Fruit fly (Drosophila melanogaster) whole organism, embryonic: ENCODE data around the gene Cdk5alpha.

Source experiments
- Atf6 ChIP-seq: fragments of 200-800 bp; sonication (Bioruptor generic); IDR thresholded peaks from 2 replicates; pipeline ENCODE4 v1.3.6; 2022; ENCODE audit warnings: missing biosample characterization, missing genetic modification characterization
- Awh ChIP-seq: fragments of 200-800 bp; sonication (Bioruptor generic); IDR thresholded peaks from 2 replicates; pipeline ENCODE4, ENCODE4 v1.3.6; 2022; ENCODE audit warnings: missing biosample characterization, missing genetic modification characterization
- Blimp-1 ChIP-seq: fragments of 200-800 bp; sonication (Bioruptor generic); optimal IDR thresholded peaks from 3 replicates; lab custom pipeline; 2018; ENCODE audit warnings: missing biosample characterization, missing genetic modification characterization, mild to moderate bottlenecking, moderate library complexity, missing genetic modification reagents
- BtbVII ChIP-seq: fragments of 200-800 bp; sonication (Bioruptor generic); optimal IDR thresholded peaks from 3 replicates; lab custom pipeline; 2017; ENCODE audit warnings: missing biosample characterization, mild to moderate bottlenecking, missing genetic modification characterization
- CG10209 ChIP-seq: fragments of 200-800 bp; sonication (Bioruptor generic); optimal IDR thresholded peaks from 3 replicates; lab custom pipeline; 2017; ENCODE audit warnings: missing biosample characterization, mild to moderate bottlenecking, missing genetic modification characterization, missing genetic modification reagents
- CG10462 ChIP-seq: fragments of 200-800 bp; sonication (Bioruptor generic); optimal IDR thresholded peaks from 2 replicates; lab custom pipeline; 2016; ENCODE audit warnings: missing biosample characterization, missing genetic modification characterization
- CG11723 ChIP-seq: fragments of 200-800 bp; sonication (Bioruptor generic); optimal IDR thresholded peaks from 2 replicates; lab custom pipeline; 2017; ENCODE audit warnings: missing biosample characterization, mild to moderate bottlenecking, missing genetic modification characterization
- CG14860 ChIP-seq: fragments of 200-800 bp; sonication (Bioruptor generic); IDR thresholded peaks from 3 replicates; pipeline ENCODE4 v1.3.6; 2022; ENCODE audit warnings: missing biosample characterization, missing genetic modification characterization; ENCODE audit not compliant: partially characterized antibody
- CG17186 ChIP-seq: fragments of 200-800 bp; sonication (Bioruptor generic); optimal IDR thresholded peaks from 3 replicates; lab custom pipeline; 2017; ENCODE audit warnings: missing biosample characterization, missing genetic modification reagents, missing genetic modification characterization
- CG17802 ChIP-seq: fragments of 200-800 bp; sonication (Bioruptor generic); optimal IDR thresholded peaks from 2 replicates; lab custom pipeline; 2018; ENCODE audit warnings: missing biosample characterization, mild to moderate bottlenecking, missing genetic modification characterization, moderate library complexity
- CG18476 ChIP-seq: fragments of 200-800 bp; sonication (Bioruptor generic); optimal IDR thresholded peaks from 2 replicates; lab custom pipeline; 2016; ENCODE audit warnings: missing biosample characterization, mild to moderate bottlenecking, missing genetic modification characterization
- CG2116 ChIP-seq: fragments of 200-800 bp; sonication (Bioruptor generic); optimal IDR thresholded peaks from 3 replicates; lab custom pipeline; 2018; ENCODE audit warnings: missing biosample characterization, mild to moderate bottlenecking, missing genetic modification characterization
- CG2120 ChIP-seq: fragments of 200-800 bp; sonication (Bioruptor generic); optimal IDR thresholded peaks from 3 replicates; lab custom pipeline; 2016; ENCODE audit warnings: missing biosample characterization, missing genetic modification characterization
- CG2129 ChIP-seq: fragments of 200-800 bp; sonication (Bioruptor generic); IDR thresholded peaks from 2 replicates; pipeline ENCODE4 v1.3.6; 2022; ENCODE audit warnings: missing biosample characterization, missing genetic modification characterization; ENCODE audit not compliant: partially characterized antibody
- CG34422 ChIP-seq: fragments of 200-800 bp; sonication (Bioruptor generic); IDR thresholded peaks from 3 replicates; pipeline ENCODE4 v1.3.6; 2022; ENCODE audit warnings: missing biosample characterization, missing genetic modification characterization
- CG4617 ChIP-seq: fragments of 200-800 bp; sonication (Bioruptor generic); optimal IDR thresholded peaks from 3 replicates; lab custom pipeline; 2016; ENCODE audit warnings: missing biosample characterization, missing genetic modification characterization, borderline replicate concordance
- CG7745 ChIP-seq: fragments of 200-800 bp; sonication (Bioruptor generic); optimal IDR thresholded peaks from 2 replicates; lab custom pipeline; 2018; ENCODE audit warnings: missing biosample characterization, mild to moderate bottlenecking, missing genetic modification characterization, moderate library complexity
- CG7928 ChIP-seq: fragments of 200-800 bp; sonication (Bioruptor generic); optimal IDR thresholded peaks from 2 replicates; lab custom pipeline; 2017; ENCODE audit warnings: missing biosample characterization, mild to moderate bottlenecking, missing genetic modification characterization
- CG7963 ChIP-seq: fragments of 200-800 bp; sonication (Bioruptor generic); IDR thresholded peaks from 3 replicates; pipeline ENCODE4 v1.3.6; 2022; ENCODE audit warnings: missing biosample characterization, missing genetic modification characterization; ENCODE audit not compliant: partially characterized antibody
- CG8281 ChIP-seq: fragments of 200-800 bp; sonication (Bioruptor generic); optimal IDR thresholded peaks from 2 replicates; lab custom pipeline; 2018; ENCODE audit warnings: missing biosample characterization, mild to moderate bottlenecking, missing genetic modification characterization, moderate library complexity
- Chrac-16 ChIP-seq: fragments of 200-800 bp; sonication (Bioruptor generic); optimal IDR thresholded peaks from 3 replicates; lab custom pipeline; 2016; ENCODE audit warnings: missing biosample characterization, missing genetic modification characterization
- CoRest ChIP-seq: fragments of 200-800 bp; sonication (Bioruptor generic); optimal IDR thresholded peaks from 3 replicates; lab custom pipeline; 2018; ENCODE audit warnings: missing biosample characterization, mild to moderate bottlenecking, missing genetic modification characterization, moderate library complexity
- D19A ChIP-seq: fragments of 200-800 bp; optimal IDR thresholded peaks from 3 replicates; lab custom pipeline; 2019; ENCODE audit warnings: missing biosample characterization, mild to moderate bottlenecking, missing genetic modification characterization, moderate library complexity
- Dad ChIP-seq: fragments of 200-800 bp; sonication (Bioruptor generic); optimal IDR thresholded peaks from 3 replicates; lab custom pipeline; 2016; ENCODE audit warnings: missing biosample characterization, missing genetic modification characterization
- Dek ChIP-seq: fragments of 200-800 bp; sonication (Bioruptor generic); optimal IDR thresholded peaks from 3 replicates; lab custom pipeline; 2019; ENCODE audit warnings: missing biosample characterization, mild to moderate bottlenecking, missing genetic modification characterization, moderate library complexity
- Dp ChIP-seq: fragments of 200-800 bp; sonication (Bioruptor generic); optimal IDR thresholded peaks from 2 replicates; lab custom pipeline; 2018; ENCODE audit warnings: missing biosample characterization, mild to moderate bottlenecking, missing genetic modification characterization, moderate library complexity
- Fer1 ChIP-seq: fragments of 200-800 bp; sonication (Bioruptor generic); optimal IDR thresholded peaks from 2 replicates; lab custom pipeline; 2017; ENCODE audit warnings: missing biosample characterization, mild to moderate bottlenecking, missing genetic modification characterization
- HHEX ChIP-seq: fragments of 200-800 bp; sonication (Bioruptor generic); optimal IDR thresholded peaks from 3 replicates; lab custom pipeline; 2017; ENCODE audit warnings: missing biosample characterization, mild to moderate bottlenecking, missing genetic modification characterization, missing genetic modification reagents
- Hmr ChIP-seq: fragments of 200-800 bp; sonication (Bioruptor generic); optimal IDR thresholded peaks from 3 replicates; lab custom pipeline; 2017; ENCODE audit warnings: mild to moderate bottlenecking, missing biosample characterization, missing genetic modification reagents, missing genetic modification characterization
- Kr ChIP-seq: fragments of 200-800 bp; sonication (Bioruptor generic); optimal IDR thresholded peaks from 2 replicates; lab custom pipeline; 2017; ENCODE audit warnings: missing biosample characterization, mild to moderate bottlenecking, missing genetic modification characterization
- MTF-1 ChIP-seq: fragments of 200-800 bp; sonication (Bioruptor generic); optimal IDR thresholded peaks from 2 replicates; lab custom pipeline; 2018; ENCODE audit warnings: missing biosample characterization, mild to moderate bottlenecking, missing genetic modification characterization, borderline replicate concordance
- Mrtf ChIP-seq: fragments of 200-800 bp; sonication (Bioruptor generic); IDR thresholded peaks from 3 replicates; pipeline ENCODE4 v1.3.6; 2022; ENCODE audit warnings: missing biosample characterization, missing genetic modification characterization
- NK7.1 ChIP-seq: fragments of 200-800 bp; sonication (Bioruptor generic); optimal IDR thresholded peaks from 3 replicates; lab custom pipeline; 2016; ENCODE audit warnings: missing biosample characterization, missing genetic modification characterization
- Nf-YC ChIP-seq: fragments of 200-800 bp; optimal IDR thresholded peaks from 3 replicates; lab custom pipeline; 2019; ENCODE audit warnings: missing biosample characterization, mild to moderate bottlenecking, missing genetic modification characterization, moderate library complexity
- Spps ChIP-seq: fragments of 200-800 bp; sonication (Bioruptor generic); optimal IDR thresholded peaks from 2 replicates; lab custom pipeline; 2018; ENCODE audit warnings: missing biosample characterization, mild to moderate bottlenecking, missing genetic modification characterization
- Stat92E ChIP-seq, 3 experiments: fragments of >200 bp in 2 of 3; fragments of 200-800 bp in 1 of 3; sonication (Bioruptor generic) in 1 of 3; optimal IDR thresholded peaks; 2 replicates each; lab custom pipeline; 2017 to 2019; ENCODE audit warnings: missing biosample characterization in 3 of 3, missing genetic modification characterization in 3 of 3, mild to moderate bottlenecking in 1 of 3, moderate library complexity in 1 of 3
- ase ChIP-seq: fragments of 200-800 bp; sonication (Bioruptor generic); IDR thresholded peaks from 3 replicates; pipeline ENCODE4 v1.3.6; 2022; ENCODE audit warnings: missing biosample characterization, missing genetic modification characterization
- br ChIP-seq: fragments of >200 bp; optimal IDR thresholded peaks from 2 replicates; lab custom pipeline; 2017
- crol ChIP-seq: fragments of 200-800 bp; sonication (Bioruptor generic); IDR thresholded peaks from 2 replicates; pipeline ENCODE4 v1.3.6; 2022; ENCODE audit warnings: missing biosample characterization, missing genetic modification characterization
- dm ChIP-seq: fragments of 200-800 bp; sonication (Bioruptor generic); optimal IDR thresholded peaks from 3 replicates; lab custom pipeline; 2016; ENCODE audit warnings: missing biosample characterization, missing genetic modification characterization
- dmrt11E ChIP-seq: fragments of 200-800 bp; sonication (Bioruptor generic); optimal IDR thresholded peaks from 3 replicates; lab custom pipeline; 2018; ENCODE audit warnings: missing biosample characterization, mild to moderate bottlenecking, missing genetic modification characterization, moderate library complexity
- esg ChIP-seq: fragments of 200-800 bp; sonication (Bioruptor generic); conservative IDR thresholded peaks from 2 replicates; pipeline ENCODE4 v1.3.6; 2022; ENCODE audit warnings: missing biosample characterization, missing genetic modification characterization
- gsb-n ChIP-seq: fragments of 200-800 bp; sonication (Bioruptor generic); optimal IDR thresholded peaks from 3 replicates; lab custom pipeline; 2018; ENCODE audit warnings: missing biosample characterization, mild to moderate bottlenecking, missing genetic modification characterization
- kni ChIP-seq: fragments of 200-800 bp; sonication (Bioruptor generic); optimal IDR thresholded peaks from 3 replicates; lab custom pipeline; 2017; ENCODE audit warnings: mild to moderate bottlenecking, missing biosample characterization, missing genetic modification reagents, missing genetic modification characterization
- org-1 ChIP-seq: fragments of 200-800 bp; sonication (Bioruptor generic); optimal IDR thresholded peaks from 2 replicates; lab custom pipeline; 2017; ENCODE audit warnings: missing biosample characterization, missing genetic modification characterization
- pita ChIP-seq: fragments of 200-800 bp; sonication (Bioruptor generic); optimal IDR thresholded peaks from 2 replicates; lab custom pipeline; 2017; ENCODE audit warnings: missing biosample characterization, mild to moderate bottlenecking, missing genetic modification characterization
- pum ChIP-seq: fragments of 200-800 bp; sonication (Bioruptor generic); optimal IDR thresholded peaks from 2 replicates; lab custom pipeline; 2016; ENCODE audit warnings: missing biosample characterization, missing genetic modification characterization
- ro ChIP-seq: fragments of 200-800 bp; sonication (Bioruptor generic); IDR thresholded peaks from 2 replicates; pipeline ENCODE4 v1.3.6; 2022; ENCODE audit warnings: missing biosample characterization, missing genetic modification characterization
- scrt ChIP-seq: fragments of 200-800 bp; sonication (Bioruptor generic); optimal IDR thresholded peaks from 2 replicates; lab custom pipeline; 2018; ENCODE audit warnings: missing biosample characterization, mild to moderate bottlenecking, missing genetic modification characterization, moderate library complexity
- sob ChIP-seq: fragments of 200-800 bp; sonication (Bioruptor generic); IDR thresholded peaks from 2 replicates; pipeline ENCODE4 v1.3.6; 2022; ENCODE audit warnings: missing biosample characterization, missing genetic modification characterization

The Cdk5alpha gene

dm6 chr2L:10292066-10292560 lies 18.6 kb downstream of the Cdk5alpha start, which contains the start of gene Ufd4 (continued):
- peak in 1 of 3 experiments; percentile 69 for TF ChIP-seq Stat92E (GFP tag; optimal IDR thresholded peaks at IDR 0.05; lab: Kevin White, UChicago)
- TF ChIP-seq Dek (tag; lab: Kevin White, UChicago): no peak
- TF ChIP-seq CG7928 (GFP tag; lab: Kevin White, UChicago): no peak
- TF ChIP-seq scrt (GFP tag; lab: Kevin White, UChicago): no peak
- TF ChIP-seq pita (GFP tag; lab: Kevin White, UChicago): no peak
- TF ChIP-seq HHEX: no peak
- TF ChIP-seq ase (GFP tag; lab: Robert Waterston, UW): no peak
- TF ChIP-seq esg (GFP tag; lab: Robert Waterston, UW): no peak
- TF ChIP-seq sob (GFP tag; lab: Robert Waterston, UW): peak; percentile 36; the same call in 1 of the 2 replicates
- peak; percentile 78 for TF ChIP-seq Atf6 (GFP tag; lab: Robert Waterston, UW)
- TF ChIP-seq Mrtf (GFP tag; lab: Robert Waterston, UW): no peak; the same call in 2 of the 3 replicates
- TF ChIP-seq CG17802 (tag; lab: Kevin White, UChicago): no peak
- TF ChIP-seq org-1: peak; percentile 1
- TF ChIP-seq NK7.1 (GFP tag; lab: Kevin White, UChicago): peak; percentile 16
- TF ChIP-seq CG7963: no peak
- peak; percentile 62 for TF ChIP-seq dmrt11E (tag; lab: Kevin White, UChicago)
- no peak for TF ChIP-seq crol
- TF ChIP-seq CG7745: peak; percentile 7
- TF ChIP-seq Nf-YC (tag; lab: Kevin White, UChicago): peak; percentile 78
- TF ChIP-seq pum (GFP tag; lab: Kevin White, UChicago): peak; percentile 36
- TF ChIP-seq CG17186: no peak
- TF ChIP-seq CG2129 (GFP tag; lab: Robert Waterston, UW): no peak
- TF ChIP-seq ro: no peak
- TF ChIP-seq D19A (tag; lab: Kevin White, UChicago): no peak
- no peak for TF ChIP-seq CG10462 (GFP tag; lab: Kevin White, UChicago)
- no peak for TF ChIP-seq Hmr (GFP tag; lab: Kevin White, UChicago)
- TF ChIP-seq Awh (GFP tag; lab: Robert Waterston, UW): no peak
- TF ChIP-seq CG10209 (GFP tag; lab: Kevin White, UChicago): no peak
- TF ChIP-seq dm (GFP tag; lab: Kevin White, UChicago): peak; percentile 8
- no peak for TF ChIP-seq BtbVII (GFP tag; lab: Kevin White, UChicago)
- TF ChIP-seq CG2116: peak; percentile 43
- no peak for TF ChIP-seq Blimp-1
- TF ChIP-seq CG2120: peak; percentile 79
- no peak for TF ChIP-seq gsb-n
- no peak for TF ChIP-seq CG14860 (GFP tag; lab: Robert Waterston, UW)
- TF ChIP-seq br (lab: Kevin White, UChicago): no peak
- TF ChIP-seq Dad (GFP tag; lab: Kevin White, UChicago): peak; percentile 54
- no peak for TF ChIP-seq Kr (GFP tag; lab: Kevin White, UChicago)
- TF ChIP-seq CG8281 (tag; lab: Kevin White, UChicago): no peak
- peak; percentile 69 for TF ChIP-seq CG18476
- TF ChIP-seq CG4617 (GFP tag; lab: Kevin White, UChicago): peak; percentile 68
- TF ChIP-seq Fer1 (GFP tag; lab: Kevin White, UChicago): peak; percentile 76
- peak; percentile 55 for TF ChIP-seq Chrac-16 (GFP tag; lab: Kevin White, UChicago)
- no peak for TF ChIP-seq CG34422 (GFP tag; lab: Robert Waterston, UW)
- no peak for TF ChIP-seq MTF-1
- TF ChIP-seq CG11723 (GFP tag; lab: Kevin White, UChicago): no peak
- TF ChIP-seq Spps (tag; lab: Kevin White, UChicago): peak; percentile 43
- TF ChIP-seq kni (GFP tag; lab: Kevin White, UChicago): no peak
- TF ChIP-seq Dp (GFP tag; lab: Kevin White, UChicago): peak; percentile 16
- no peak for TF ChIP-seq CoRest (tag; lab: Kevin White, UChicago)
